Fruit fly (Drosophila melanogaster): Measurements from ENCODE around the gene RPA2.

DNA sequence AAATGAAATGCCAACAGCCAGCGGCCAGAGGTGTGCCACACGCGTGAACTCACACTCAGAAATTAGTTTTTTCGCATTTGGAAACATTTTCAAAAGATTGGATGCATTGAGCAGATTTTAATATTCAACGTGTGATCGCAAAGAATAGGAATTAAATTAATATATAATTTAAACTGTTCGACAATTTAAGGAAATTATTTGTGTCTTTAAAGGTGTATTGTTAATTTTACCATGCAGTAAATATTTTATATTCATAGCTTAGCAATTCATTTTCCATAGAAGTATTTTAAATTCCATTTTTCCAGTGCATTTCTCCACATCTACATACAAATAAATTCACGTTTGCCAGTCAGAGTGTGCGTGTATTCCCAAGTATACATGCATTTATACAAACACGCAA lies 13.7 kb upstream of the RPA2 start:
- TF ChIP-seq CTCF (optimal IDR thresholded peaks at IDR 0.05) = no peak
- TF ChIP-seq CG8478 (optimal IDR thresholded peaks at IDR 0.05) = no peak

Data from S2 (cell line).